Worm (Caenorhabditis elegans) whole organism, L4/young adult: Measurements from ENCODE around the gene cest-33.

Experiments
- dao-5 ChIP-seq: sonication (generic microtip); optimal IDR thresholded peaks from 2 replicates; lab custom pipeline; 2016; ENCODE audit warnings: missing genotype, missing genetic modification characterization, moderate library complexity, missing compliant biosample characterization
- him-1 ChIP-seq: sonication (generic microtip); optimal IDR thresholded peaks from 2 replicates; lab custom pipeline; 2016; ENCODE audit warnings: missing genotype, missing genetic modification reagents, missing genetic modification characterization, missing compliant biosample characterization

DNA sequence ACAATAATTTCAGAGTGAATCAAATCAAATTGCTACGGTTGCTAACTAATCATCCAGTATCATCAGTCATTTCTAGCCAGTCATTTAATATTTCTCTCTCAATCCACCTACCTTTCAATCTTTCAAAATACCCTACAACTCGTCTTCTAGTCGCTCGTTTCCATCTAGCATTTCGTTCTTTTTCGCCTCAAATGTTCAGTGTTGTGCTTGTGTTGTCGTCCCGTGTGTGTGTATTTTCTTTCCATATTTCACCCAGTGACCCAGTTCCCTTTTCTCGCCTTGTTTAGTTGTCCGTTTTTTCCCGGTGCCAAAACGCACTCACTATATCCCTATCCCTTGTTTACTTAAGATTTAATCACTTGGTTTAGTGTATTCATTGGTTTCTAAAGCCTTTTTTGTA, 3.8 kb downstream of the cest-33 start:
- TF ChIP-seq dao-5 (tag; lab: Kevin White, UChicago) (no peak), him-1 (tag; lab: Kevin White, UChicago) (no peak)
